Fruit fly (Drosophila melanogaster) whole organism, wandering third instar larva: Measurements from ENCODE around the gene DCP2.

Source experiments
- Abd-B ChIP-seq: fragments of >200 bp; optimal IDR thresholded peaks from 2 replicates; lab custom pipeline; 2017; ENCODE audit warnings: missing biosample characterization, missing genetic modification characterization
- CG32264 ChIP-seq: fragments of 200-800 bp; sonication (Bioruptor generic); optimal IDR thresholded peaks from 2 replicates; lab custom pipeline; 2016; ENCODE audit warnings: missing biosample characterization, missing genetic modification characterization
- Dfd ChIP-seq: fragments of >200 bp; optimal IDR thresholded peaks from 2 replicates; lab custom pipeline; 2017; ENCODE audit warnings: missing biosample characterization, missing genetic modification characterization
- Dif ChIP-seq: fragments of 200-275, 200-300 bp; sonication (Bioruptor generic); optimal IDR thresholded peaks from 2 replicates; lab custom pipeline; 2018; ENCODE audit warnings: missing biosample characterization, missing genetic modification characterization; ENCODE audit not compliant: partially characterized antibody
- GATAd ChIP-seq: sonication (Bioruptor generic); optimal IDR thresholded peaks from 2 replicates; lab custom pipeline; 2016; ENCODE audit warnings: missing biosample characterization, missing genetic modification characterization
- HLH106 ChIP-seq: fragments of 200-800 bp; optimal IDR thresholded peaks from 3 replicates; lab custom pipeline; 2019; ENCODE audit warnings: missing biosample characterization, mild to moderate bottlenecking, missing genetic modification characterization, moderate library complexity
- Hnf4 ChIP-seq: fragments of 200-800 bp; sonication (Bioruptor generic); optimal IDR thresholded peaks from 2 replicates; lab custom pipeline; 2016; ENCODE audit warnings: missing biosample characterization, mild to moderate bottlenecking, missing genetic modification characterization
- Hr78 ChIP-seq: fragments of >200 bp; optimal IDR thresholded peaks from 2 replicates; lab custom pipeline; 2017; ENCODE audit warnings: missing biosample characterization, missing genetic modification characterization
- Hr83 ChIP-seq: fragments of 200-300 bp; sonication (Bioruptor generic); optimal IDR thresholded peaks from 2 replicates; lab custom pipeline; 2016; ENCODE audit warnings: missing biosample characterization, mild to moderate bottlenecking, missing genetic modification characterization, moderate library complexity; ENCODE audit not compliant: poor library complexity, severe bottlenecking
- Jra ChIP-seq: sonication (Bioruptor generic); optimal IDR thresholded peaks from 2 replicates; lab custom pipeline; 2016; ENCODE audit warnings: missing biosample characterization, missing genetic modification characterization
- Mio ChIP-seq: sonication (Bioruptor generic); optimal IDR thresholded peaks from 2 replicates; lab custom pipeline; 2016; ENCODE audit warnings: missing biosample characterization, missing genetic modification characterization
- Myc ChIP-seq: fragments of >200 bp; optimal IDR thresholded peaks from 2 replicates; lab custom pipeline; 2017
- N ChIP-seq: fragments of >200 bp; optimal IDR thresholded peaks from 2 replicates; lab custom pipeline; 2018; ENCODE audit warnings: missing biosample characterization, missing external identifiers, missing genetic modification characterization
- OdsH ChIP-seq: fragments of 200-800 bp; sonication (Bioruptor generic); optimal IDR thresholded peaks from 2 replicates; lab custom pipeline; 2016; ENCODE audit warnings: missing biosample characterization, mild to moderate bottlenecking, missing genetic modification characterization
- Rel ChIP-seq, 2 experiments: fragments of 200-800 bp; sonication (Bioruptor generic) in 1 of 2; optimal IDR thresholded peaks; 2 replicates in 1 of 2; 3 replicates in 1 of 2; lab custom pipeline; 2016 to 2019; ENCODE audit warnings: mild to moderate bottlenecking in 2 of 2, missing biosample characterization in 2 of 2, missing genetic modification characterization in 2 of 2, moderate library complexity in 1 of 2
- Sp1 ChIP-seq: fragments of 200-800 bp; sonication (Bioruptor generic); optimal IDR thresholded peaks from 3 replicates; lab custom pipeline; 2019; ENCODE audit warnings: missing biosample characterization, mild to moderate bottlenecking, missing genetic modification characterization, moderate library complexity
- Vsx2 ChIP-seq: fragments of 200-300, 225-300 bp; sonication (Bioruptor generic); optimal IDR thresholded peaks from 2 replicates; lab custom pipeline; 2018; ENCODE audit warnings: missing biosample characterization, missing genetic modification characterization; ENCODE audit not compliant: partially characterized antibody
- br ChIP-seq: fragments of 200-800 bp; sonication (Bioruptor generic); optimal IDR thresholded peaks from 2 replicates; lab custom pipeline; 2016; ENCODE audit warnings: missing biosample characterization, missing genetic modification characterization
- brk ChIP-seq: fragments of 200-800 bp; sonication (Bioruptor generic); optimal IDR thresholded peaks from 2 replicates; lab custom pipeline; 2016; ENCODE audit warnings: missing biosample characterization, mild to moderate bottlenecking, missing genetic modification characterization
- dl ChIP-seq, 2 experiments: fragments of 175-275, 200-275 bp in 1 of 2; fragments of 200-275 bp in 1 of 2; sonication (Bioruptor generic); optimal IDR thresholded peaks; lab custom pipeline; 2018; ENCODE audit warnings: mild to moderate bottlenecking in 2 of 2, missing biosample characterization in 2 of 2, missing genetic modification characterization in 2 of 2, moderate library complexity in 2 of 2; ENCODE audit not compliant: partially characterized antibody in 2 of 2, insufficient read depth in 1 of 2
- dmrt93B ChIP-seq: fragments of 200-800 bp; sonication (Bioruptor generic); optimal IDR thresholded peaks from 2 replicates; lab custom pipeline; 2018; ENCODE audit warnings: missing biosample characterization, mild to moderate bottlenecking, missing genetic modification characterization
- dsf ChIP-seq: sonication (Bioruptor generic); optimal IDR thresholded peaks from 2 replicates; lab custom pipeline; 2016; ENCODE audit warnings: missing biosample characterization, missing genetic modification characterization, borderline replicate concordance
- ey ChIP-seq: fragments of 200-800 bp; sonication (Bioruptor generic); optimal IDR thresholded peaks from 2 replicates; lab custom pipeline; 2016; ENCODE audit warnings: missing biosample characterization, missing genetic modification characterization
- h ChIP-seq: fragments of 200-800 bp; sonication (Bioruptor generic); optimal IDR thresholded peaks from 3 replicates; lab custom pipeline; 2016; ENCODE audit warnings: missing biosample characterization, mild to moderate bottlenecking, missing genetic modification characterization
- jim ChIP-seq: fragments of 175-275, 200-325 bp; sonication (Bioruptor generic); optimal IDR thresholded peaks from 2 replicates; lab custom pipeline; 2016; ENCODE audit warnings: missing biosample characterization, mild to moderate bottlenecking, missing genetic modification characterization
- lola ChIP-seq: fragments of >200 bp; optimal IDR thresholded peaks from 2 replicates; lab custom pipeline; 2017; ENCODE audit warnings: missing biosample characterization, missing genetic modification characterization
- pan ChIP-seq: fragments of >200 bp; optimal IDR thresholded peaks from 2 replicates; lab custom pipeline; 2017
- psq ChIP-seq: fragments of 200-800 bp; sonication (Bioruptor generic); optimal IDR thresholded peaks from 3 replicates; lab custom pipeline; 2017; ENCODE audit warnings: missing biosample characterization, mild to moderate bottlenecking, missing genetic modification characterization, moderate library complexity
- rgr ChIP-seq: fragments of 200-800 bp; sonication (Bioruptor generic); optimal IDR thresholded peaks from 3 replicates; lab custom pipeline; 2016; ENCODE audit warnings: missing biosample characterization, mild to moderate bottlenecking, missing genetic modification characterization
- sage ChIP-seq: fragments of 200-800 bp; sonication (Bioruptor generic); optimal IDR thresholded peaks from 2 replicates; lab custom pipeline; 2016; ENCODE audit warnings: missing biosample characterization, mild to moderate bottlenecking, missing genetic modification characterization
- sv ChIP-seq: fragments of 200-800 bp; sonication (Bioruptor generic); optimal IDR thresholded peaks from 3 replicates; lab custom pipeline; 2016; ENCODE audit warnings: missing biosample characterization, missing genetic modification characterization
- usp ChIP-seq: fragments of >200 bp; optimal IDR thresholded peaks from 2 replicates; lab custom pipeline; 2017; ENCODE audit warnings: missing biosample characterization, missing genetic modification characterization
- woc ChIP-seq: sonication (Bioruptor generic); optimal IDR thresholded peaks from 2 replicates; lab custom pipeline; 2016; ENCODE audit warnings: missing biosample characterization, mild to moderate bottlenecking, missing genetic modification characterization

DCP2 gene

DNA sequence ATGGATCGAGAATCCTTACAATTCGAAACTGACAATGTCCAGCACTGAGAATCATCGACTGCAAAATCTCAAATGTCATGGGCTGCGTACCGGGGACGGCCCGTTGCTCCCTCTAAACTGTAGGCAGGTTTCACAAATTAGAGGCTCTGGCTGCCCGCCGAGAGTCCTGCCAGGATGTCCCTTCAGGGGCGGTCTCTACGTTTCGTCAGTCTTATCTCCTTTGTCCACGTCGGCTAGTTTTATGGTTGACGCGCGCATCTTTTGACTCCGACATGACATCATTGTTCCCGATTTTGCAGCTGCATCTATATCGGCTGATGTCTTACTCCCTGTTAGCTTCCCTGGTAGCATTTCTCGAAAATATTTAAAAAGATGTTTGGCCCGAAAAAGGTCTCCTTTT lies 24.1 kb downstream of the DCP2 start:
- TF ChIP-seq Myc (no peak), rgr (GFP tag; lab: Kevin White, UChicago) (no peak), Dif (GFP tag; lab: Kevin White, UChicago) (no peak), sv (GFP tag; lab: Kevin White, UChicago) (no peak), HLH106 (tag; lab: Kevin White, UChicago) (no peak), h (GFP tag; lab: Kevin White, UChicago) (no peak), Mio (GFP tag; lab: Kevin White, UChicago) (no peak), br (GFP tag; lab: Kevin White, UChicago) (no peak), psq (GFP tag; lab: Kevin White, UChicago) (no peak), Hr78 (GFP tag; lab: Kevin White, UChicago) (no peak), OdsH (GFP tag; lab: Kevin White, UChicago) (no peak), lola (no peak), Abd-B (GFP tag; lab: Kevin White, UChicago) (no peak), jim (GFP tag; lab: Kevin White, UChicago) (no peak), N (GFP tag; lab: Kevin White, UChicago) (no peak), dmrt93B (GFP tag; lab: Kevin White, UChicago) (no peak)

DNA sequence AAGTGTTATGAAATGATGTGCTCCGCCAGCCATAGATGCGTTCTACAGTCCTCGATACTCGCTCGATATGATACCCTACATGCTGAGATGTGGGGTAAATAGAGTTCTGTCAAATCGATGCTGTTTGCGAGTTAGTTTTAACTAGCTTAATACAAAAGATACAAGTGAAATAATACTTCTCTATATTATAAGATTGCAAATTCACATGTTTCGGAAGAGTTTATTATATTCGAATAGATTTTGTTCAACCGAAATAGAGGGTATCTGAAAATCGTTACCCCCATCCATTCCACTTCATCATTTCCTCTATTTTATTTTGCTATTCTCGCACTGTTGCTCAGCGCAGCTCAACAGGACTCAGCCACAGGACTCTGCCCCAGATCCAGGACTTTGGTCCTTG lies 31.9 kb downstream of the DCP2 start:
- TF ChIP-seq woc (GFP tag; lab: Kevin White, UChicago), result no peak

DNA sequence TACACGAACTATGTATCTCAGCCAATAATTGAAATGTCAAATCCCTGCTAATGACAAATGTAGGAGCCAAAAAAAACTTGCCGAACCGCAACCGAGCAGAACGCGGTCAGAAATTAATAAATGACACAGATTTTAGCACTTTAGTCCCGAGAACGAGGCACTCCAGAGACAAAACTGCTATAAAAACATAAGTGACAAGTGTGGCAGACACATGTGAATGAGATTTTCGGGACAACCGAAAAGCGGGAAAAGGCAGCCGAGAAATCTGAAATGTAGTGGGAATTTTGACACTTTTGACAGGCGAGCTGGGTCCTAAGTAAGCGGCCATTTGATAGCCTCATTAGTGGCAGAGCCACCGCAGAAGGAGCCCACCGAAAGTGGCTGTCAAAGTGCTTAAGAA lies 35.2 kb downstream of the DCP2 start:
- no peak for TF ChIP-seq h (GFP tag; lab: Kevin White, UChicago)
- no peak for TF ChIP-seq Hr83 (GFP tag; lab: Kevin White, UChicago)
- TF ChIP-seq CG32264 (GFP tag; lab: Kevin White, UChicago), result no peak
- no peak for TF ChIP-seq Jra (GFP tag; lab: Kevin White, UChicago)
- no peak for TF ChIP-seq N (GFP tag; lab: Kevin White, UChicago)
- no peak for TF ChIP-seq Hnf4 (GFP tag; lab: Kevin White, UChicago)
- no peak for TF ChIP-seq OdsH (GFP tag; lab: Kevin White, UChicago)
- no peak for TF ChIP-seq br (GFP tag; lab: Kevin White, UChicago)
- no peak for TF ChIP-seq usp (GFP tag; lab: Kevin White, UChicago)
- TF ChIP-seq Dfd (GFP tag; lab: Kevin White, UChicago), result no peak
- TF ChIP-seq ey, result no peak
- TF ChIP-seq Vsx2 (GFP tag; lab: Kevin White, UChicago), result no peak
- TF ChIP-seq pan, result no peak
- TF ChIP-seq brk (GFP tag; lab: Kevin White, UChicago), result no peak
- no peak for TF ChIP-seq Myc
- TF ChIP-seq Rel (GFP tag; optimal IDR thresholded peaks at IDR 0.05; lab: Kevin White, UChicago), result no peak
- no peak for TF ChIP-seq Rel (tag; optimal IDR thresholded peaks at IDR 0.05; lab: Kevin White, UChicago)
- no peak for TF ChIP-seq HLH106 (tag; lab: Kevin White, UChicago)

DNA sequence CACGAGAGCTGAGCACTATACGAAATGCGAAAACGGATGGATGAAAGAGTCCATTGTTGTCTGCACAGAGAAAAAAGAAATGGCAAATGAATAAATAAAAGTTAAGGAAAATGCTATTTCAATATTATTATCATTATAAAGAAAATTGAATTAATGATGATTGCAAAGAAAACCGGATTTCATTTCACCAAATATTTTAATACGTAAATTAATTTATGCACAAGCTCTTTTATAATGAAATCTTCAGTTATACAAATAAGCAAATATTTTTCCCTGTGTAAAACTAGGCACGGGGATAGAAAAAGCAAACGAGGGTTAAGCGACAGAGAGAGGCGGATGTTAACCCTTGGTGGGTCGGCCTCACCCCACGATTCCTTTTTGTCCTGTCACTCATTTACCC lies 38.8 kb downstream of the DCP2 start:
- TF ChIP-seq sage (GFP tag; lab: Kevin White, UChicago), result no peak
- TF ChIP-seq ey, result no peak
- TF ChIP-seq Hnf4 (GFP tag; lab: Kevin White, UChicago), result no peak
- no peak for TF ChIP-seq h (GFP tag; lab: Kevin White, UChicago)
- TF ChIP-seq Vsx2 (GFP tag; lab: Kevin White, UChicago), result no peak
- no peak for TF ChIP-seq GATAd (GFP tag; lab: Kevin White, UChicago)
- TF ChIP-seq Dif (GFP tag; lab: Kevin White, UChicago), result no peak
- no peak for TF ChIP-seq N (GFP tag; lab: Kevin White, UChicago)
- TF ChIP-seq Mio (GFP tag; lab: Kevin White, UChicago), result no peak
- no peak for TF ChIP-seq dsf
- TF ChIP-seq Sp1 (GFP tag; lab: Kevin White, UChicago), result no peak
- TF ChIP-seq dl (GFP tag; optimal IDR thresholded peaks at IDR 0.05; lab: Kevin White, UChicago; ENCODE audit: insufficient read depth in 1 of 2, partially characterized antibody in 2 of 2), result no peak
- no peak for TF ChIP-seq pan
- no peak for TF ChIP-seq woc (GFP tag; lab: Kevin White, UChicago)
